Worm (Caenorhabditis elegans): Measurements from ENCODE around the gene nhr-214.
A peak's percentile ranks its signal among the peaks of the same experiment; 100 is the strongest.

Gene nhr-214

DNA sequence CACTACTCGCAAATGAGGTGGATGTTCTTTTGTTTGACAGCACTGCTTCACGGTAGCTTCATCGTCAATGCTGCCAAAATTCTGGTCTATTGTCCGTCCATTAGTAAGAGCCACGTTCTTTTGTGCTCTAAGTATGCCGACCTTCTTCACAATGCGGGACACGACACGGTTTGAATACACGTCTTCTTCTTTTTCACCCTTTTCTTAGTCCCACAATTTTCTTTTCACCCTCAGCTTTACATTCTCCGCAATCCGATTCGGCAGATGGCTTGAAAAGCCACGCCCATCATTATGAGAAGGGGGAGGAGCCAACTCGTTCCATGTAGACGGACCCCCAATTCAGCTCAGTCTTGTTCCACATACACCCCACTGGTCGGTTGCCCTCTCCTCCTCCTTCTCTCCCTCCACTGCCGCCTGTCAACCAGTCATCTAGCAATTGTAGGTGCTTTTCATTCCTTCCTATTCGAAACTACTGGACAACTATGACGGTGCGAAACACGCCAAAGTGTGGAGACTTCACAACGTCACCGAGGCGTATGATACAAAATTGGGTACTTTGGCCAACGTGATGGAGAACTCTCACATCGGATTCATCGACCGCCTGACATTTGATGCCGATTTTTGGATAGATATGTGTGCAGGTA lies 10.0 kb downstream of the nhr-214 start (continued):
- TF ChIP-seq pros-1 (tag; optimal IDR thresholded peaks at IDR 0.05), result no peak
- no peak for TF ChIP-seq ceh-19 (GFP tag; optimal IDR thresholded peaks at IDR 0.05)
- no peak for TF ChIP-seq gmeb-2 (tag; optimal IDR thresholded peaks at IDR 0.05)
- TF ChIP-seq sdc-2 (tag; optimal IDR thresholded peaks at IDR 0.05), result peak; percentile 21
- TF ChIP-seq fkh-10 (GFP tag; optimal IDR thresholded peaks at IDR 0.05), result no peak
- TF ChIP-seq ahr-1 (tag; optimal IDR thresholded peaks at IDR 0.05), result peak; percentile 11
- no peak for TF ChIP-seq zip-5 (tag; optimal IDR thresholded peaks at IDR 0.05)
- TF ChIP-seq pqm-1 (tag; optimal IDR thresholded peaks at IDR 0.05), result no peak
- no peak for TF ChIP-seq dmd-4 (tag; optimal IDR thresholded peaks at IDR 0.05; ENCODE audit: borderline replicate concordance)
- TF ChIP-seq ceh-31 (tag; optimal IDR thresholded peaks at IDR 0.05), result peak; percentile 81
- no peak for TF ChIP-seq pha-2 (tag; optimal IDR thresholded peaks at IDR 0.05)
- no peak for TF ChIP-seq K02D7.2 (tag; optimal IDR thresholded peaks at IDR 0.05)
- no peak for TF ChIP-seq fkh-6 (tag; optimal IDR thresholded peaks at IDR 0.05)
- TF ChIP-seq ceh-18 (tag; optimal IDR thresholded peaks at IDR 0.05), result peak; percentile 6
- no peak for TF ChIP-seq odd-2 (tag; optimal IDR thresholded peaks at IDR 0.05)
- TF ChIP-seq tbx-2 (tag; optimal IDR thresholded peaks at IDR 0.05), result peak; percentile 56

DNA sequence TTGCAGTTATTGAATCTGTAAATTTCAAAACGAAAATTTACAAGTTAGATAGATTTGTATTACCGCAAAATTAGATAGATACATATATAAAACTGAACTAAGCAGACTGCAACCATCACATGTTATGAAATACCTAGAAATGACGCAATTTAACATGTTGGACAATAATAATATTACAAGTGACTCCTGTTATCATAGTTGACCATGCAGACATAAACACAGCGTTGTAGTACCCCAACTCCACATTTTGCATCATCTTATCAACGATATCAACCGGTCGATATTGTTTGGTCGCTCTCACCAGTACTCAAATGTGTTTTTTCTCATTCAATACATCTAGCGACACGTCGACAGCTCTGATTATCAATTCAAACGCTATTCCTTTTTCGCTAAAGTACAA lies 10.6 kb downstream of the nhr-214 start, which contains the start of gene ugt-50:
Gene ugt-50, plus strand, starts transcription at position 268 of the 400 bp plus-strand sequence.
- TF ChIP-seq ceh-2 (tag; optimal IDR thresholded peaks at IDR 0.05) (no peak), elt-2 (tag; optimal IDR thresholded peaks at IDR 0.05) (peak; percentile 82)

DNA sequence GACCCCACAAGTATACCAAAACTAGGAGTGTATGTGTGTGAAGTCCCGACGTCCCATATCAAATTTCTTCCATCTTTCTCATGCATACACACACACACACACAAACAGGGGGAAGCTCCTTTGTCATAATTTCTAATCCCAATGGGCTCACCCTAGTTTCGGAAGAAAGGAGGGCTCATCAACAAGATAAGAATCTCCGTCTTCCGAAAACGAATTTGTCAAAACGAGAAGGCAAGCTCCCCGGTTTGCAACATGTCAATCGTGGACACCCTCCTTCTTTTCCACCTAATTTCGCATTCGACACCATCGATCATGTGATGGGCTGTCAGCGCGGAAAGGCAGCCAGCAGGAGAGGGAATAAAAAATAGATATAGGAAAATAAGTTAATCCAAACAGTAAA lies 11.5 kb downstream of the nhr-214 start:
- no peak for TF ChIP-seq K02D7.2 (tag; optimal IDR thresholded peaks at IDR 0.05)
- no peak for TF ChIP-seq ceh-30 (tag; optimal IDR thresholded peaks at IDR 0.05)
- TF ChIP-seq unc-55 (GFP tag; optimal IDR thresholded peaks at IDR 0.05), result peak; percentile 93
- no peak for TF ChIP-seq elt-4 (tag; optimal IDR thresholded peaks at IDR 0.05)
- TF ChIP-seq ceh-2 (tag; optimal IDR thresholded peaks at IDR 0.05), result no peak
- TF ChIP-seq dmd-4 (tag; optimal IDR thresholded peaks at IDR 0.05; ENCODE audit: borderline replicate concordance), result no peak
- no peak for TF ChIP-seq nhr-232 (tag; optimal IDR thresholded peaks at IDR 0.05)
- TF ChIP-seq hlh-30 (tag; optimal IDR thresholded peaks at IDR 0.05; ENCODE audit: insufficient read depth), result peak; percentile 59
- no peak for TF ChIP-seq Y22D7AL.16 (tag; optimal IDR thresholded peaks at IDR 0.05)
- no peak for TF ChIP-seq pros-1 (tag; optimal IDR thresholded peaks at IDR 0.05)
- peak; percentile 54 for TF ChIP-seq ceh-34 (tag; optimal IDR thresholded peaks at IDR 0.05)
- TF ChIP-seq fkh-6 (tag; optimal IDR thresholded peaks at IDR 0.05), result no peak
- TF ChIP-seq dve-1 (tag; optimal IDR thresholded peaks at IDR 0.05), result no peak
- TF ChIP-seq mec-3 (tag; optimal IDR thresholded peaks at IDR 0.05; ENCODE audit: borderline replicate concordance), result no peak
- TF ChIP-seq hlh-8 (tag; optimal IDR thresholded peaks at IDR 0.05), result no peak
- no peak for TF ChIP-seq lim-6 (tag; optimal IDR thresholded peaks at IDR 0.05)
- TF ChIP-seq eyg-1 (tag; optimal IDR thresholded peaks at IDR 0.05), result no peak
- no peak for TF ChIP-seq tbx-7 (tag; optimal IDR thresholded peaks at IDR 0.05)

DNA sequence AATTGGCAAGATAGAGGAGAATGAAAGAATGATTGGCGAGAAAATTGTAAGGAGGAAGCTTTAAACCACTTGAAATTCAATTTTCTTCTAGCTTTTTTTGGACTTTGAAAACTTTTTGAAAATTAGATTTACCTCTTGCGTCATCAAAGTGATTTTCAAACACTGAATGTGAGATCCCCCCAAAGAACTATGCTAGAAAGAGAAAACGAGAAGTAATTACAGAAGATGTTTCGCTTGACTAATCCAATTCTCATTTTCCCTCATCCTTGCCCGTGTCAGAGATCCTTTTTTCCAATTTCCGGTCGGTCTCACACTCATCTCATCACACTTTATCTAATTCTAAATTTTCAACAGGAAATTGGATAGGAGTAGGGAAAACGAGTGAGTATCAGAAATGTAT lies 12.0 kb downstream of the nhr-214 start:
- TF ChIP-seq fax-1 (tag; optimal IDR thresholded peaks at IDR 0.05) (no peak), unc-42 (tag; optimal IDR thresholded peaks at IDR 0.05) (peak; percentile 95), ceh-31 (tag; optimal IDR thresholded peaks at IDR 0.05) (peak; percentile 36)

DNA sequence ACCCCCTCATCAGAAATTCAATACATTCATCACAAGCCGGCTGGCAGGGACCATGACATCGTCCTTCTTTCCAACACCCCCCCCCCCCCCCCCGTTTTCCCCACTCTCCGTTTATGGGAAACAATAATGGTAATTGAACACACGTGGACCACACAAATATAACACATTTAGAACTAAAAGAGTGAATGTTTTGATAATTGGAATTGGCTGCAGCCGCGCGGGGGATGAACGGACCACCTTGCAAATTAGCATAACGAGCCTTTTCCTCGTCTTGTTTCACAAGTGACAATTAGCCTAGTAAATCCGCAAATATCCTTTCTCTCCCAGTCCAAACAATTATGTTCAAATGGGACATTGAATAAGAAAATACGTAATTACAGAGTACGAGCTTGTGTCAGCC lies 13.2 kb downstream of the nhr-214 start:
- peak; percentile 23 for TF ChIP-seq ceh-48 (tag; optimal IDR thresholded peaks at IDR 0.05)
- TF ChIP-seq ceh-30 (tag; optimal IDR thresholded peaks at IDR 0.05), result no peak
- peak; percentile 46 for TF ChIP-seq ceh-19 (GFP tag; optimal IDR thresholded peaks at IDR 0.05)
- TF ChIP-seq hlh-30 (tag; optimal IDR thresholded peaks at IDR 0.05; ENCODE audit: insufficient read depth), result no peak
- peak; percentile 72 for TF ChIP-seq unc-42 (tag; optimal IDR thresholded peaks at IDR 0.05)
- peak; percentile 36 for TF ChIP-seq nfya-1 (tag; optimal IDR thresholded peaks at IDR 0.05)
- peak; percentile 37 for TF ChIP-seq ttx-3 (tag; optimal IDR thresholded peaks at IDR 0.05)
- no peak for TF ChIP-seq unc-86 (tag; optimal IDR thresholded peaks at IDR 0.05)
- no peak for TF ChIP-seq tbx-2 (tag; optimal IDR thresholded peaks at IDR 0.05)
- TF ChIP-seq sox-2 (GFP tag; IDR thresholded peaks at IDR 0.05), result peak; percentile 57
- TF ChIP-seq ceh-31 (tag; optimal IDR thresholded peaks at IDR 0.05), result peak; percentile 50
- TF ChIP-seq elt-2 (tag; optimal IDR thresholded peaks at IDR 0.05), result no peak
- no peak for TF ChIP-seq gmeb-2 (tag; optimal IDR thresholded peaks at IDR 0.05)
- no peak for TF ChIP-seq C08G9.2 (tag; optimal IDR thresholded peaks at IDR 0.05)
